Worm (Caenorhabditis elegans): ENCODE measurements around the gene abcf-3.
"Not testable (repeated sequence)": the region's sequence is repeated elsewhere in the genome, so short reads cannot be mapped to it uniquely, and the experiment has no call there.

ce11 chrIII:6133389-6133789, 39.8 kb upstream of the abcf-3 start:
- TF ChIP-seq unc-62 (GFP tag; optimal IDR thresholded peaks at IDR 0.05); aly-2 (tag; optimal IDR thresholded peaks at IDR 0.05); egl-27 (tag; optimal IDR thresholded peaks at IDR 0.05); nhr-77 (tag; optimal IDR thresholded peaks at IDR 0.05): not testable (repeated sequence)

Data from whole organism, L2 larva.